Fruit fly (Drosophila melanogaster) whole organism, embryonic: Measurements from ENCODE around the gene ebd1.

ENCODE experiments used
- Ada2b ChIP-seq: fragments of 200-800 bp; sonication (Bioruptor generic); IDR thresholded peaks from 2 replicates; pipeline ENCODE4 v1.3.6; 2022; ENCODE audit warnings: missing biosample characterization, missing genetic modification characterization
- Aef1 ChIP-seq: fragments of 200-800 bp; sonication (Bioruptor generic); IDR thresholded peaks from 3 replicates; pipeline ENCODE4 v1.3.6; 2022; ENCODE audit warnings: missing biosample characterization, missing genetic modification characterization
- Antp ChIP-seq: fragments of 200-800 bp; sonication (Bioruptor generic); optimal IDR thresholded peaks from 3 replicates; lab custom pipeline; 2016; ENCODE audit warnings: missing biosample characterization, missing genetic modification characterization
- Asciz ChIP-seq: fragments of 200-800 bp; sonication (Bioruptor generic); optimal IDR thresholded peaks from 2 replicates; lab custom pipeline; 2017; ENCODE audit warnings: missing biosample characterization, mild to moderate bottlenecking, missing genetic modification characterization, missing genetic modification reagents
- Atf-2 ChIP-seq: fragments of 200-800 bp; sonication (Bioruptor generic); optimal IDR thresholded peaks from 2 replicates; lab custom pipeline; 2016; ENCODE audit warnings: missing biosample characterization, missing genetic modification characterization
- C15 ChIP-seq: fragments of 200-800 bp; sonication (Bioruptor generic); IDR thresholded peaks from 3 replicates; pipeline ENCODE4 v1.3.6; 2022; ENCODE audit warnings: missing biosample characterization, missing genetic modification characterization
- CG11456 ChIP-seq: fragments of 200-800 bp; sonication (Bioruptor generic); IDR thresholded peaks from 3 replicates; pipeline ENCODE4 v1.3.6; 2022; ENCODE audit warnings: missing biosample characterization, missing genetic modification characterization
- CG14014 ChIP-seq: fragments of 200-800 bp; sonication (Bioruptor generic); IDR thresholded peaks from 2 replicates; pipeline ENCODE4 v1.3.6; 2022; ENCODE audit warnings: missing biosample characterization, missing genetic modification characterization
- CG14710 ChIP-seq: fragments of 200-800 bp; sonication (Bioruptor generic); optimal IDR thresholded peaks from 3 replicates; lab custom pipeline; 2019; ENCODE audit warnings: missing biosample characterization, mild to moderate bottlenecking, missing genetic modification characterization, moderate library complexity
- CG15514 ChIP-seq: fragments of 200-800 bp; sonication (Bioruptor generic); optimal IDR thresholded peaks from 3 replicates; lab custom pipeline; 2017; ENCODE audit warnings: missing biosample characterization, missing genetic modification characterization, mild to moderate bottlenecking, moderate library complexity, missing genetic modification reagents
- CG17186 ChIP-seq: fragments of 200-800 bp; sonication (Bioruptor generic); optimal IDR thresholded peaks from 3 replicates; lab custom pipeline; 2017; ENCODE audit warnings: missing biosample characterization, missing genetic modification reagents, missing genetic modification characterization
- CG17385 ChIP-seq: fragments of 200-800 bp; sonication (Bioruptor generic); optimal IDR thresholded peaks from 3 replicates; lab custom pipeline; 2018; ENCODE audit warnings: missing biosample characterization, mild to moderate bottlenecking, missing genetic modification characterization
- CG17612 ChIP-seq: fragments of 200-800 bp; sonication (Bioruptor generic); IDR thresholded peaks from 2 replicates; pipeline ENCODE4 v1.3.6; 2022; ENCODE audit warnings: missing biosample characterization, missing genetic modification characterization
- CG18011 ChIP-seq: fragments of 200-800 bp; sonication (Bioruptor generic); optimal IDR thresholded peaks from 2 replicates; lab custom pipeline; 2017; ENCODE audit warnings: missing biosample characterization, missing genetic modification characterization, mild to moderate bottlenecking, moderate library complexity, missing genotype
- CG1832 ChIP-seq: fragments of 200-800 bp; sonication (Bioruptor generic); optimal IDR thresholded peaks from 2 replicates; lab custom pipeline; 2017; ENCODE audit warnings: missing biosample characterization, mild to moderate bottlenecking, missing genetic modification characterization, inconsistent platforms
- CG3065 ChIP-seq: fragments of 200-800 bp; sonication (Bioruptor generic); optimal IDR thresholded peaks from 2 replicates; lab custom pipeline; 2016; ENCODE audit warnings: missing biosample characterization, missing genetic modification characterization
- CG32767 ChIP-seq: fragments of 200-800 bp; sonication (Bioruptor generic); IDR thresholded peaks from 2 replicates; pipeline ENCODE4 v1.3.6; 2022; ENCODE audit warnings: missing biosample characterization, missing genetic modification characterization
- CG3995 ChIP-seq: fragments of 200-800 bp; sonication (Bioruptor generic); optimal IDR thresholded peaks from 3 replicates; lab custom pipeline; 2016; ENCODE audit warnings: missing biosample characterization, missing genetic modification characterization
- CG6791 ChIP-seq: fragments of 200-800 bp; sonication (Bioruptor generic); IDR thresholded peaks from 3 replicates; pipeline ENCODE4 v1.3.6; 2022; ENCODE audit warnings: missing biosample characterization, missing genetic modification characterization; ENCODE audit not compliant: partially characterized antibody
- CG6813 ChIP-seq: fragments of 200-800 bp; sonication (Bioruptor generic); optimal IDR thresholded peaks from 2 replicates; lab custom pipeline; 2017; ENCODE audit warnings: missing biosample characterization, missing genetic modification characterization, mild to moderate bottlenecking, moderate library complexity, missing genetic modification reagents
- CG7963 ChIP-seq: fragments of 200-800 bp; sonication (Bioruptor generic); IDR thresholded peaks from 3 replicates; pipeline ENCODE4 v1.3.6; 2022; ENCODE audit warnings: missing biosample characterization, missing genetic modification characterization; ENCODE audit not compliant: partially characterized antibody
- CG8359 ChIP-seq: fragments of 200-800 bp; sonication (Bioruptor generic); optimal IDR thresholded peaks from 2 replicates; lab custom pipeline; 2017; ENCODE audit warnings: missing biosample characterization, mild to moderate bottlenecking, missing genetic modification characterization, borderline replicate concordance
- CG9609 ChIP-seq: fragments of 200-800 bp; sonication (Bioruptor generic); optimal IDR thresholded peaks from 3 replicates; lab custom pipeline; 2016; ENCODE audit warnings: missing biosample characterization, missing genetic modification characterization
- CkIIα-i1 ChIP-seq: fragments of 200-800 bp; sonication (Bioruptor generic); IDR thresholded peaks from 2 replicates; pipeline ENCODE4 v1.3.6; 2022; ENCODE audit warnings: missing biosample characterization, missing genetic modification characterization
- D ChIP-seq, 2 experiments: fragments of 200-800 bp in 1 of 2; fragments of >200 bp in 1 of 2; sonication (Bioruptor generic) in 1 of 2; optimal IDR thresholded peaks; 2 replicates in 1 of 2; 3 replicates in 1 of 2; lab custom pipeline; 2017; ENCODE audit warnings: mild to moderate bottlenecking in 1 of 2, missing biosample characterization in 1 of 2, missing genetic modification characterization in 1 of 2, missing genetic modification reagents in 1 of 2
- Deaf1 ChIP-seq: fragments of 200-800 bp; optimal IDR thresholded peaks from 3 replicates; lab custom pipeline; 2019; ENCODE audit warnings: missing biosample characterization, mild to moderate bottlenecking, missing genetic modification characterization, moderate library complexity
- Dip3 ChIP-seq: fragments of 200-800 bp; sonication (Bioruptor generic); optimal IDR thresholded peaks from 3 replicates; lab custom pipeline; 2016; ENCODE audit warnings: missing biosample characterization, missing genetic modification characterization
- Hr39 ChIP-seq: fragments of >200 bp; optimal IDR thresholded peaks from 2 replicates; lab custom pipeline; 2017
- NfI ChIP-seq: fragments of 200-800 bp; sonication (Bioruptor generic); optimal IDR thresholded peaks from 3 replicates; lab custom pipeline; 2018; ENCODE audit warnings: missing biosample characterization, mild to moderate bottlenecking, missing genetic modification characterization, moderate library complexity
- Optix ChIP-seq: fragments of 200-800 bp; sonication (Bioruptor generic); IDR thresholded peaks from 3 replicates; pipeline ENCODE4 v1.3.6; 2022; ENCODE audit warnings: missing biosample characterization, missing genetic modification characterization
- Sin3A ChIP-seq: fragments of >200 bp; optimal IDR thresholded peaks from 2 replicates; lab custom pipeline; 2018
- Ssrp ChIP-seq: fragments of 200-800 bp; sonication (Bioruptor generic); optimal IDR thresholded peaks from 2 replicates; lab custom pipeline; 2018; ENCODE audit warnings: missing biosample characterization, mild to moderate bottlenecking, missing genetic modification characterization, moderate library complexity
- az2 ChIP-seq: fragments of 200-800 bp; sonication (Bioruptor generic); optimal IDR thresholded peaks from 3 replicates; lab custom pipeline; 2016; ENCODE audit warnings: missing biosample characterization, missing genetic modification characterization
- bsh ChIP-seq, 2 experiments: fragments of 200-800 bp; sonication (Bioruptor generic); optimal IDR thresholded peaks; 2 replicates each; lab custom pipeline; 2017 to 2018; ENCODE audit warnings: mild to moderate bottlenecking in 2 of 2, missing biosample characterization in 2 of 2, missing genetic modification characterization in 2 of 2, moderate library complexity in 1 of 2
- caup ChIP-seq: fragments of 200-800 bp; sonication (Bioruptor generic); optimal IDR thresholded peaks from 3 replicates; lab custom pipeline; 2017; ENCODE audit warnings: missing biosample characterization, mild to moderate bottlenecking, missing genetic modification characterization, moderate library complexity; ENCODE audit not compliant: severe bottlenecking
- corto ChIP-seq: fragments of 200-800 bp; sonication (Bioruptor generic); optimal IDR thresholded peaks from 2 replicates; lab custom pipeline; 2016; ENCODE audit warnings: missing biosample characterization, mild to moderate bottlenecking, missing genetic modification characterization, moderate library complexity
- dpn ChIP-seq, 2 experiments: fragments of 200-800 bp; sonication (Bioruptor generic); optimal IDR thresholded peaks; 3 replicates each; lab custom pipeline; 2016; ENCODE audit warnings: missing biosample characterization in 2 of 2, missing genetic modification characterization in 2 of 2
- dysf ChIP-seq: fragments of 200-800 bp; sonication (Bioruptor generic); IDR thresholded peaks from 3 replicates; pipeline ENCODE4 v1.3.6; 2022; ENCODE audit warnings: missing biosample characterization, missing genetic modification characterization
- grn ChIP-seq: fragments of 200-800 bp; sonication (Bioruptor generic); optimal IDR thresholded peaks from 3 replicates; lab custom pipeline; 2017; ENCODE audit warnings: missing biosample characterization, missing genetic modification characterization
- gsb ChIP-seq: fragments of 200-800 bp; sonication (Bioruptor generic); IDR thresholded peaks from 2 replicates; pipeline ENCODE4 v1.3.6; 2022; ENCODE audit warnings: missing biosample characterization, missing genetic modification characterization
- inv ChIP-seq: fragments of 200-800 bp; sonication (Bioruptor generic); IDR thresholded peaks from 2 replicates; pipeline ENCODE4 v1.3.6; 2022; ENCODE audit warnings: missing biosample characterization, missing genetic modification characterization; ENCODE audit not compliant: partially characterized antibody
- jumu ChIP-seq: fragments of 200-800 bp; sonication (Bioruptor generic); optimal IDR thresholded peaks from 3 replicates; lab custom pipeline; 2016; ENCODE audit warnings: missing biosample characterization, missing genetic modification characterization
- klu ChIP-seq: fragments of 200-800 bp; sonication (Bioruptor generic); IDR thresholded peaks from 2 replicates; pipeline ENCODE4 v1.3.6; 2022; ENCODE audit warnings: missing biosample characterization, missing genetic modification characterization
- pfk ChIP-seq: fragments of 200-800 bp; sonication (Bioruptor generic); optimal IDR thresholded peaks from 2 replicates; lab custom pipeline; 2018; ENCODE audit warnings: missing biosample characterization, mild to moderate bottlenecking, missing genetic modification characterization, moderate library complexity
- seq ChIP-seq: fragments of 200-800 bp; sonication (Bioruptor generic); IDR thresholded peaks from 2 replicates; pipeline ENCODE4 v1.3.6; 2022; ENCODE audit warnings: missing biosample characterization, missing genetic modification characterization
- sisA ChIP-seq: fragments of 200-800 bp; sonication (Bioruptor generic); IDR thresholded peaks from 2 replicates; pipeline ENCODE4 v1.3.6; 2022; ENCODE audit warnings: missing biosample characterization, missing genetic modification characterization
- sug ChIP-seq: fragments of 200-800 bp; optimal IDR thresholded peaks from 2 replicates; lab custom pipeline; 2019; ENCODE audit warnings: missing biosample characterization, mild to moderate bottlenecking, missing genetic modification characterization, moderate library complexity
- twi ChIP-seq: fragments of 200-800 bp; optimal IDR thresholded peaks from 2 replicates; lab custom pipeline; 2019; ENCODE audit warnings: missing biosample characterization, mild to moderate bottlenecking, missing genetic modification characterization, moderate library complexity
- vvl ChIP-seq: fragments of 200-800 bp; sonication (Bioruptor generic); IDR thresholded peaks from 2 replicates; pipeline ENCODE4 v1.3.6; 2022; ENCODE audit warnings: missing biosample characterization, missing genetic modification characterization
- wor ChIP-seq: fragments of 200-800 bp; sonication (Bioruptor generic); IDR thresholded peaks from 2 replicates; pipeline ENCODE4 v1.3.6; 2022; ENCODE audit warnings: missing biosample characterization, missing genetic modification characterization
- z ChIP-seq: fragments of 200-800 bp; sonication (Bioruptor generic); IDR thresholded peaks from 3 replicates; pipeline ENCODE4 v1.3.6; 2022; ENCODE audit warnings: missing biosample characterization, missing genetic modification characterization

ebd1 gene

DNA sequence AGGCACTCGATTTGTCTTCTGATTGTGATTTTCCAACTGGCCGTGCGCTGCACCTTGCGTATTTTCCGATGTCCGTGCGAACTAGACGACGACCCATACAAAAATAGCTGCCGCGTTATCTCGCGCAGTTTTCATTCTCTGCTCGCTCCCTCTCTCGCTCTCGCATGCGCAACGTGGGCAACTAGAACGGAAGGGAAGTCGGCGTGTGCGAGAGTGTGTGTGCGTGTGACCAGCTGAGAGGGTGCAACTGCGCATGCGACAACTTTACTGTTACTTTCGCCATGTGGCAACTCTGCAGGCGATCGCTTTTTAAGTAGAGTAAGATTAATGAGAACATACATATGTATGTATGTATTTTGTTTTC, at the start of gene ebd1 (continued):
- TF ChIP-seq gsb (no peak), CG32767 (no peak), CG9609 (no peak), klu (GFP tag; lab: Robert Waterston, UW) (no peak), CG6813 (GFP tag; lab: Kevin White, UChicago) (no peak), corto (GFP tag; lab: Kevin White, UChicago) (no peak), dpn (GFP tag; optimal IDR thresholded peaks at IDR 0.05; lab: Kevin White, UChicago) (no peak), CG11456 (GFP tag; lab: Robert Waterston, UW) (no peak), twi (peak; percentile 56), jumu (GFP tag; lab: Kevin White, UChicago) (no peak), az2 (no peak), CG17612 (GFP tag; lab: Robert Waterston, UW) (no peak), C15 (GFP tag; lab: Robert Waterston, UW) (no peak), caup (GFP tag; lab: Kevin White, UChicago) (no peak), seq (GFP tag; lab: Robert Waterston, UW) (no peak), CG7963 (GFP tag; lab: Robert Waterston, UW) (0 out of 3 replicates have a peak, but pooled peaks have one; percentile 29), CG3995 (GFP tag; lab: Kevin White, UChicago) (no peak), grn (GFP tag; lab: Kevin White, UChicago) (no peak), CG17385 (no peak), CG14710 (tag; lab: Kevin White, UChicago) (peak; percentile 1), CG6791 (GFP tag; lab: Robert Waterston, UW) (peak; percentile 36; the same call in 1 of the 3 replicates), CkIIα-i1 (GFP tag; lab: Robert Waterston, UW) (no peak), CG3065 (GFP tag; lab: Kevin White, UChicago) (no peak), pfk (peak; percentile 32), CG15514 (GFP tag; lab: Kevin White, UChicago) (peak; percentile 23), Aef1 (GFP tag; lab: Robert Waterston, UW) (0 out of 3 replicates have a peak, but pooled peaks have one; percentile 4), CG1832 (GFP tag; lab: Kevin White, UChicago) (peak; percentile 80), Atf-2 (GFP tag; lab: Kevin White, UChicago) (no peak), CG18011 (GFP tag; lab: Kevin White, UChicago) (no peak), sisA (no peak), wor (no peak), Ssrp (no peak), CG17186 (GFP tag; lab: Kevin White, UChicago) (peak; percentile 37), Sin3A (lab: Kevin White, UChicago) (no peak), vvl (GFP tag; lab: Robert Waterston, UW) (no peak), CG14014 (GFP tag; lab: Robert Waterston, UW) (no peak), CG8359 (GFP tag; lab: Kevin White, UChicago) (no peak), Optix (no peak), inv (GFP tag; lab: Robert Waterston, UW) (no peak), Antp (GFP tag; lab: Kevin White, UChicago) (no peak), z (no peak), Dip3 (no peak), Hr39 (lab: Kevin White, UChicago) (no peak), Deaf1 (tag; lab: Kevin White, UChicago) (peak; percentile 58), Ada2b (GFP tag; lab: Robert Waterston, UW) (no peak), NfI (GFP tag; lab: Kevin White, UChicago) (no peak), bsh (GFP tag; optimal IDR thresholded peaks at IDR 0.05; lab: Kevin White, UChicago) (no peak), Asciz (GFP tag; lab: Kevin White, UChicago) (no peak), sug (tag; lab: Kevin White, UChicago) (peak; percentile 19), D (optimal IDR thresholded peaks at IDR 0.05; lab: Kevin White, UChicago) (peak; percentile 65), D (GFP tag; optimal IDR thresholded peaks at IDR 0.05; lab: Kevin White, UChicago) (no peak), dysf (no peak)
